Fruit fly (Drosophila melanogaster): Measurements from ENCODE around the gene CG5653.

The CG5653 gene

dm6 chr3L:8997686-8998239 is 31.6 kb upstream of the CG5653 start, which contains the start of the genes smg and CG5087 (continued):
- TF ChIP-seq Ets65A (GFP tag) (peak; percentile 93), twi (tag; optimal IDR thresholded peaks at IDR 0.05) (no peak), nau (GFP tag; optimal IDR thresholded peaks at IDR 0.05) (no peak), chn (GFP tag; optimal IDR thresholded peaks at IDR 0.05) (peak; percentile 36), grn (GFP tag; optimal IDR thresholded peaks at IDR 0.05) (no peak), odd (GFP tag; optimal IDR thresholded peaks at IDR 0.05) (no peak), CG30020 (tag; optimal IDR thresholded peaks at IDR 0.05) (no peak), nmo (GFP tag; optimal IDR thresholded peaks at IDR 0.05) (peak; percentile 71), CG15073 (GFP tag; optimal IDR thresholded peaks at IDR 0.05) (no peak), CG12942 (GFP tag; optimal IDR thresholded peaks at IDR 0.05) (peak; percentile 46), CG7963 (GFP tag; IDR thresholded peaks at IDR 0.05; ENCODE audit: partially characterized antibody) (peak; percentile 42; the same call in 2 of the 3 replicates), pzg (GFP tag; optimal IDR thresholded peaks at IDR 0.05) (peak; percentile 100), NFAT (GFP tag; IDR thresholded peaks at IDR 0.05) (peak; percentile 71), BtbVII (GFP tag; optimal IDR thresholded peaks at IDR 0.05) (peak; percentile 14), CG11247 (GFP tag; IDR thresholded peaks at IDR 0.05) (peak; percentile 36; the same call in 1 of the 2 replicates), Antp (GFP tag; optimal IDR thresholded peaks at IDR 0.05) (peak; percentile 56), p53 (GFP tag; optimal IDR thresholded peaks at IDR 0.05) (peak; percentile 66), CG1647 (GFP tag; optimal IDR thresholded peaks at IDR 0.05) (peak; percentile 40), vfl (GFP tag; optimal IDR thresholded peaks at IDR 0.05) (no peak), slbo (GFP tag; IDR thresholded peaks at IDR 0.05) (peak; percentile 81), CG6854 (GFP tag; optimal IDR thresholded peaks at IDR 0.05) (peak; percentile 40), Dad (GFP tag; optimal IDR thresholded peaks at IDR 0.05) (peak; percentile 72), CG33213 (GFP tag; optimal IDR thresholded peaks at IDR 0.05) (peak; percentile 93), CG14710 (tag; optimal IDR thresholded peaks at IDR 0.05) (peak; percentile 83), CG6654 (GFP tag; optimal IDR thresholded peaks at IDR 0.05) (no peak), unpg (GFP tag; optimal IDR thresholded peaks at IDR 0.05) (no peak), repo (GFP tag; optimal IDR thresholded peaks at IDR 0.05) (peak; percentile 63), CG14441 (GFP tag; IDR thresholded peaks at IDR 0.05) (0 out of 2 replicates have a peak, but pooled peaks have one; percentile 25), eyg (GFP tag; optimal IDR thresholded peaks at IDR 0.05) (peak; percentile 17), phol (tag; optimal IDR thresholded peaks at IDR 0.05) (peak; percentile 72), Myb (GFP tag; optimal IDR thresholded peaks at IDR 0.05) (peak; percentile 49), Deaf1 (tag; optimal IDR thresholded peaks at IDR 0.05) (peak; percentile 10), CG15514 (GFP tag; optimal IDR thresholded peaks at IDR 0.05) (peak; percentile 78), dm (GFP tag; optimal IDR thresholded peaks at IDR 0.05) (peak; percentile 57), Nf-YB (GFP tag; optimal IDR thresholded peaks at IDR 0.05) (peak; percentile 2), mld (GFP tag; IDR thresholded peaks at IDR 0.05; ENCODE audit: partially characterized antibody) (no peak), Trl (optimal IDR thresholded peaks at IDR 0.05) (no peak), Trl (GFP tag; optimal IDR thresholded peaks at IDR 0.05) (peak; percentile 32), CG12155 (GFP tag; optimal IDR thresholded peaks at IDR 0.05) (peak; percentile 44), Atf3 (GFP tag; optimal IDR thresholded peaks at IDR 0.05) (no peak), sd (tag; optimal IDR thresholded peaks at IDR 0.05) (peak; percentile 87), ci (GFP tag; IDR thresholded peaks at IDR 0.05) (peak; percentile 60; the same call in 1 of the 3 replicates), row (GFP tag; IDR thresholded peaks at IDR 0.05) (peak; percentile 55), ap (GFP tag; IDR thresholded peaks at IDR 0.05) (no peak), CG6683 (GFP tag; optimal IDR thresholded peaks at IDR 0.05) (no peak), Side (GFP tag; optimal IDR thresholded peaks at IDR 0.05) (no peak), CG8281 (tag; optimal IDR thresholded peaks at IDR 0.05) (no peak), unc-4 (GFP tag; IDR thresholded peaks at IDR 0.05; ENCODE audit: partially characterized antibody) (peak; percentile 67), gem (tag; optimal IDR thresholded peaks at IDR 0.05) (no peak), Bgb (GFP tag; IDR thresholded peaks at IDR 0.05; ENCODE audit: partially characterized antibody) (peak; percentile 73; the same call in 1 of the 2 replicates)
